Worm (Caenorhabditis elegans) whole organism, mixed stage, embryonic: ENCODE results near the gene C08A9.3.

Experiments used
- elt-1 ChIP-seq: sonication (generic microtip); optimal IDR thresholded peaks from 2 replicates; lab custom pipeline; 2017; ENCODE audit warnings: missing genetic modification characterization, mild to moderate bottlenecking, missing compliant biosample characterization, antibody characterized with exemption, moderate library complexity, borderline replicate concordance; ENCODE audit not compliant: insufficient read depth
- sptf-1 ChIP-seq: sonication (generic microtip); optimal IDR thresholded peaks from 2 replicates; lab custom pipeline; 2017; ENCODE audit warnings: mild to moderate bottlenecking, missing genetic modification characterization, moderate library complexity, missing compliant biosample characterization

ce11 chrX:17042946-17043345 is 50.2 kb downstream of the C08A9.3 start, which contains the start of gene F35B3.7:
- TF ChIP-seq elt-1, result no peak
- no peak for TF ChIP-seq sptf-1 (tag; lab: Kevin White, UChicago)
